Worm (Caenorhabditis elegans): ENCODE measurements around the gene Y75B12B.1.

The Y75B12B.1 gene

DNA sequence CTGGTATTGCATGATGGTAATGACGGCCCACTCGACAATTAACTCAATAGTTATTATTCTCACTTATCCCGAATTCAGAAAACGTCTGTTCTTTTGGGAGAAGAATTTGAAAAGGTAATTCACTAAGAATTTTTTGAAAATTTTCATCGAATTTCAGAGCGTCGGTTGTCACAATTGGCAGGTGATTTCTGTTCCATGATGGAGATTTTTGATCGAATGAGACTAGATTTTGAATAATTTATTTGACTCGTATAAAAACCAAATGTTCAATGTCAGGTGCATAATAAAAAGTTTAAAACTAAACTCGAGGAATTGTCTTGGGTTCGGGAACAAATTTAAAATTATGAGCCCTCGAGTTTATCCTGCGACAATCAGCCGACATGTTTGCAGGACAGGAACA is 32.2 kb downstream of the Y75B12B.1 start, which contains the start of gene sri-25:
sri-25 (plus strand) TSS at position 301 of the 400 bp plus-strand sequence.
- no peak for TF ChIP-seq unc-62 (GFP tag; optimal IDR thresholded peaks at IDR 0.05)

DNA sequence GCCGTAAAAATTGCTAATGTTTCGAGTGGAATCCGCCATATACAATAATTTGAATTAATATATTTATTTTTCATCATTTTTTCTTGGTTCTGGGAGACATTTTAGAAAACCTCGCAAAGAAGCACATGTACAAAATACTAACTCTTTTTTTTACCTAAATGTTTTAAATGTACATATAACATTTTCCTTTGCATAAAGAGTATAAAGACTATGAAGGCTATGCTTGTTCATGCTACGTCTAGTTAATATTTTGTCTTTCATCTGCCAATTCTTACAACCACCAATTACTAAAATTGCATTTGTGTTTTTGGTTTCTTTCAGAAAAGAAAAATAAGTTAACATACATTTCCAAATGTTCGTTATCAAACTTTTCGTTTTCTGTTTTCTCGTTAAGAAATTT is 36.8 kb downstream of the Y75B12B.1 start, which contains the start of gene irld-25:
irld-25 (plus strand) TSS at position 301 of the 400 bp plus-strand sequence.
- TF ChIP-seq unc-62 (GFP tag; optimal IDR thresholded peaks at IDR 0.05): no peak

DNA sequence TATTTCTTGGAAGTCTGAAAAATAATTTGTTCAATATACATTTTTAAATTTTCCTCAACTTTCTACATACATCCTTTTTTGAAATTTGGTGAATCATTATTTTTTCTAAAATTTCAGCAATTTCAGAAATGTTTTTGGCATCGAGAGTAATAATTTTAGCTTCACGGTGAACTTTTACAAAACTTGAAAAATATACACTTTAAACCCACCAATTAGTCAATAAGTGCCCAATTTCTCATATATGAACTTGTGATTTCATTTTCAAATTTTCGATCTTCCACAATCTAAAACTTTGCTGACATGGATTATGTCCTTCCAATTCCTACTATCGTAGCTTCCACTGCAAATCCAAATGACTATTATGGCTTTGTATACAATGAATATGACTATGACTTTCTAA is 39.2 kb downstream of the Y75B12B.1 start, which contains the start of gene srw-24:
srw-24 (plus strand) TSS at position 301 of the 400 bp plus-strand sequence.
- TF ChIP-seq unc-62 (GFP tag; optimal IDR thresholded peaks at IDR 0.05): no peak

DNA sequence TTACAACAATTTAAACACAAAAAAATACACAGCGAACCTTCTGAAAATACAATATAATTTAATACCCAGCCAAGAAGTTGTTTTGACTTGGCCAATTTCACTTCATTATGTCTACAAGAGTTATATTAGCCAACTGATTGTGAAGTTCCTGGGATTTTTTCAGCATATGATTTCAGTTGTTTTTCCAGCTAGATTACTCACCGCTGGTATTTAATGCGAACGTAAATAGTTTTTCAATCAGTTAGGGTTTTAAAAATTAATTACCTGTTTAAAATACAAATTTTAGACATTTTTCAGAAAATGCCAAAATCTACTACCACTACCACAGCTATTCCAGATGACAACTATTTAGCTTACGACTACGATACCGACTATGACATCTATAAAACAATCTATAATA is 41.2 kb downstream of the Y75B12B.1 start, which contains the start of gene srw-14:
srw-14 (plus strand) TSS at position 301 of the 400 bp plus-strand sequence.
- TF ChIP-seq unc-62 (GFP tag; optimal IDR thresholded peaks at IDR 0.05): no peak

DNA sequence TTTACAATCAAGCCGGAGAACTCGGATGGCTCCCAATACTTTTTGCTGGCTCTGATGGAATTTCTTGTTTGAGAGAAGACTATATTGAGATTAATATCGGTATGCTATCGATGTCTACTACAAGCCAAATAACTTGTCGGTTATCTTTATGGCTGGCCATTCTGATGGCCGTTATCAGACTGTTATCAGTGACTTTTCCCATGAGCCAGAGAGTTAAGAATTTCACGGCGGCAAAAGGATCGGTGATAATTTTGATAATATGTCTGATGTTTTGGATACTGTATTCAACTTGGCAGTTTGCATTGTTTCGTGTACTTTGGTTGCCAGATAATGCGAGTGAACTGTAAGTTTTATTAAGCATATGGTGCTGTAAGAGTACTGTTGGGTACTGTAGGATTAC is 41.7 kb downstream of the Y75B12B.1 start:
- no peak for TF ChIP-seq unc-62 (GFP tag; optimal IDR thresholded peaks at IDR 0.05)

DNA sequence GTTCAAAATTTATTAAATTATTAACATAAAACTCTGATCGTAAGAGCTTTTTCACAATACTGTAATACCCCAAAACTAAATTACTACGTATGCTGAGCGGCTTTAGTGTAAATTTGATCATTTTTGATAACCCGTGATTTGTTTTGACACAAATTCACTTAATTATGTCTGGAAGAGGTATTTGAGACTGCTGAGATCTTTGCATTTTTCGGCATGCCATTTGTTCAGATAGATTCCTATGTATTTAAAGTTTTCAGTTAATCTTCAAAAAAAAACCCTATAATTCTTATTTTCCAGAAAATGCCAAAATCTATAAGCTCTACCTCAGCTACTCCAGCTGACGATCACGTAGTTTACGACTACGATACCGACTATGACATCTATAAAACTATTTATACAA is 45.7 kb downstream of the Y75B12B.1 start, which contains the start of gene srw-15:
srw-15 (plus strand) TSS at position 301 of the 400 bp plus-strand sequence.
- no peak for TF ChIP-seq unc-62 (GFP tag; optimal IDR thresholded peaks at IDR 0.05)

DNA sequence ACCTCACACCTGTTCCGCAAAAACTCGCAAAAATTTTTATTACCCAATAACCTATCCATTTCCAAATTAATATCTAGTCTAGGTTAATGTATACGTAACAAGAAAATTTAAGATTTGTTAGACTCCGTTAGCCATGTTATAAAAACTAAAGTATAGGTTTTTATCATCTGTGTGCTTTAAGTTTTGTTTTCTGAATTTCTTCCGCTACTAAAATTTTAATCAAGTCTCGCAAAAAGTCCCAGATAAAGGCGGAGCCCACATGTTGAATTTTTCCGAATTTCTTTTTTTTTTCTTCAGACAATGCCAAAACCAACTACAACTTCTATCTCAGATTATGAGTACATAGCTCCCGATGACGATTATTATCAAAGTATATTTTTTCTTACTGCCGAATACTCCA is 47.7 kb downstream of the Y75B12B.1 start, which contains the start of gene srw-13:
srw-13 (plus strand) TSS at position 301 of the 400 bp plus-strand sequence.
- no peak for TF ChIP-seq unc-62 (GFP tag; optimal IDR thresholded peaks at IDR 0.05)

Data from whole organism, dauer.